Fruit fly (Drosophila melanogaster): ENCODE measurements around the gene VhaAC39-1.

Gene VhaAC39-1

DNA sequence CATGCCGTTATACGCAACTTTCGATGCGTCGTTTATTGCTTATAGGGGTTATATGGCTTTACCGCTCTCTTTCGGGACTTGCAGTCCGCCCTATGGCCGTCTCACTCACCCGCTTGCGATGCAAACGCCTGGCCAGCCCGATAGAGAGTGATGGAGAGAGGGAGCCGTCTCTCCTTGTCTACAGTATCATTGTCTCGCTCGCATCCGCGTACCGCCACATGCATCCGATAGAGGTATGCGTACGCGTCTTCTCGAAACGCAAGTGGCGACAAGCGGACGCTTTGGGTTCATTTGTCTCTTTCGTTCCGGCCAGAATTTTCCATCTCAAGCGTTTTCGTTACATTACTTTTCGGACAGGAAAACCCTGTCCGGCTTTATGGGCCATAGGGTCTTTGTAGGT, 19.4 kb upstream of the VhaAC39-1 start:
- TF ChIP-seq Eip78C (GFP tag) (peak; percentile 20), esn (GFP tag; optimal IDR thresholded peaks at IDR 0.05) (no peak)

DNA sequence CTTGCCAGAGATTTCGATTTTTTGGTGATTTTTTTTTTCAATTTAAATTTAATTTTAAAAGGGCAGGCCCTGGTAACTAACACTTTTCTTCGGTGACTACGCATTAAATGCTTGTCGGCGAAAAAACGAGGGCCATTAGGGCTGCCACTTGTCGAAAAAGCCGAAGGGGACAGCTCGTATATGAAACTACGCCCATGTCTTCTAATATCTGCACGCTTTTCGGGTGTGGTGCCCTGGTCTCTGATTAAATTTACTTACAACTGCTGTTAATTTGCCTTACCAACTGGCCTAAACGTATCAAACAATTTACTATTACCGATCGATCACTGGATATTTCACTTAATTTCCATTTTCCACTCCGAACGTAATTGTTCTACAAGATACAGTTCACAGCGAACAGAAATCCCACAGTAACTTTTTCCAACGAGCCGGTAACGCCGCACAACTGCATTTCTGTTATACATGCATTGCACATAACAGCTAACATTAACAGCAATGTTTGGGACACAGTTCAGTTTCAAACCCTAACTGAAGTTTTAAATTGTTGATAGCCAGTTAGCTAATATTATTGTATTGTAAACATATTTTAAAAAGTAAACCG, 18.1 kb upstream of the VhaAC39-1 start:
- TF ChIP-seq fd85E (GFP tag; optimal IDR thresholded peaks at IDR 0.05) = no peak
- no peak for TF ChIP-seq cyc (GFP tag; optimal IDR thresholded peaks at IDR 0.05)
- no peak for TF ChIP-seq Blimp-1 (GFP tag; optimal IDR thresholded peaks at IDR 0.05)
- TF ChIP-seq svp (GFP tag) = no peak
- no peak for TF ChIP-seq CG6276 (GFP tag; optimal IDR thresholded peaks at IDR 0.05)
- TF ChIP-seq Sox14 (GFP tag; optimal IDR thresholded peaks at IDR 0.05) = no peak
- no peak for TF ChIP-seq Sox102F (GFP tag; optimal IDR thresholded peaks at IDR 0.05)
- TF ChIP-seq CG11762 (GFP tag; optimal IDR thresholded peaks at IDR 0.05; ENCODE audit: insufficient read depth) = no peak
- no peak for TF ChIP-seq Met (GFP tag; optimal IDR thresholded peaks at IDR 0.05)
- TF ChIP-seq vri (GFP tag; optimal IDR thresholded peaks at IDR 0.05) = no peak
- TF ChIP-seq Gug (GFP tag; IDR thresholded peaks at IDR 0.05) = no peak
- no peak for TF ChIP-seq Hr39 (GFP tag; optimal IDR thresholded peaks at IDR 0.05)
- TF ChIP-seq pdm3 (GFP tag; optimal IDR thresholded peaks at IDR 0.05) = no peak
- no peak for TF ChIP-seq CG11902 (GFP tag; optimal IDR thresholded peaks at IDR 0.05)
- TF ChIP-seq CG15336 (GFP tag; IDR thresholded peaks at IDR 0.05) = no peak
- TF ChIP-seq CG4318 (GFP tag; optimal IDR thresholded peaks at IDR 0.05) = no peak
- TF ChIP-seq Ets96B (tag; optimal IDR thresholded peaks at IDR 0.05) = no peak
- no peak for TF ChIP-seq Lpt (GFP tag; optimal IDR thresholded peaks at IDR 0.05)
- TF ChIP-seq CG7368 (GFP tag; optimal IDR thresholded peaks at IDR 0.05) = no peak
- no peak for TF ChIP-seq net (GFP tag; optimal IDR thresholded peaks at IDR 0.05)
- no peak for TF ChIP-seq dac (GFP tag; optimal IDR thresholded peaks at IDR 0.05)
- no peak for TF ChIP-seq CG6854 (GFP tag; optimal IDR thresholded peaks at IDR 0.05)
- no peak for TF ChIP-seq achi (GFP tag; optimal IDR thresholded peaks at IDR 0.05)
- no peak for TF ChIP-seq salr (GFP tag; optimal IDR thresholded peaks at IDR 0.05)
- no peak for TF ChIP-seq Smox (GFP tag; optimal IDR thresholded peaks at IDR 0.05)
- no peak for TF ChIP-seq CG34406 (GFP tag; optimal IDR thresholded peaks at IDR 0.05)
- no peak for TF ChIP-seq Ets21C (GFP tag; optimal IDR thresholded peaks at IDR 0.05)
- TF ChIP-seq CG8632 (GFP tag; optimal IDR thresholded peaks at IDR 0.05) = no peak
- no peak for TF ChIP-seq CG31627 (GFP tag; optimal IDR thresholded peaks at IDR 0.05)
- TF ChIP-seq eg (GFP tag; IDR thresholded peaks at IDR 0.05) = no peak
- peak; percentile 0 for TF ChIP-seq lz (GFP tag; optimal IDR thresholded peaks at IDR 0.05)
- TF ChIP-seq CG3032 (tag; optimal IDR thresholded peaks at IDR 0.05) = no peak
- no peak for TF ChIP-seq Eip75B (GFP tag; optimal IDR thresholded peaks at IDR 0.05)
- TF ChIP-seq CG6163 (GFP tag; IDR thresholded peaks at IDR 0.05) = no peak
- peak; percentile 70 for TF ChIP-seq Eip78C (GFP tag)
- no peak for TF ChIP-seq CG16779 (tag; optimal IDR thresholded peaks at IDR 0.05)
- TF ChIP-seq CG1621 (tag; optimal IDR thresholded peaks at IDR 0.05) = no peak
- TF ChIP-seq CG6792 (GFP tag; optimal IDR thresholded peaks at IDR 0.05) = peak; percentile 1
- no peak for TF ChIP-seq Sox15 (GFP tag; optimal IDR thresholded peaks at IDR 0.05)
- TF ChIP-seq CG32006 (GFP tag; optimal IDR thresholded peaks at IDR 0.05) = no peak
- no peak for TF ChIP-seq OdsH (GFP tag; optimal IDR thresholded peaks at IDR 0.05)
- TF ChIP-seq CG6808 (GFP tag; optimal IDR thresholded peaks at IDR 0.05) = no peak
- no peak for TF ChIP-seq CG9139 (GFP tag; optimal IDR thresholded peaks at IDR 0.05)
- TF ChIP-seq Hr4 (GFP tag; optimal IDR thresholded peaks at IDR 0.05) = no peak
- TF ChIP-seq spab (GFP tag; optimal IDR thresholded peaks at IDR 0.05) = no peak
- TF ChIP-seq esn (GFP tag; optimal IDR thresholded peaks at IDR 0.05) = peak; percentile 6
- no peak for TF ChIP-seq Hr38 (GFP tag; optimal IDR thresholded peaks at IDR 0.05)
- no peak for TF ChIP-seq ss (GFP tag; optimal IDR thresholded peaks at IDR 0.05)
- TF ChIP-seq CG8319 (GFP tag; optimal IDR thresholded peaks at IDR 0.05) = no peak
- TF ChIP-seq topi (GFP tag; optimal IDR thresholded peaks at IDR 0.05) = no peak
- no peak for TF ChIP-seq fd59A (GFP tag; optimal IDR thresholded peaks at IDR 0.05)

All from whole organism, prepupa.